Worm (Caenorhabditis elegans) whole organism, early embryonic: ENCODE results near the gene gana-1.

Source experiments
- B0310.2 ChIP-seq: sonication (generic microtip); optimal IDR thresholded peaks from 2 replicates; lab custom pipeline; 2016; ENCODE audit warnings: mild to moderate bottlenecking, missing genetic modification characterization, missing compliant biosample characterization
- F13C5.2 ChIP-seq: sonication (generic microtip); optimal IDR thresholded peaks from 2 replicates; lab custom pipeline; 2017; ENCODE audit warnings: mild to moderate bottlenecking, missing genetic modification characterization, inconsistent platforms, missing compliant biosample characterization
- aly-1 ChIP-seq: sonication (generic microtip); optimal IDR thresholded peaks from 2 replicates; lab custom pipeline; 2016; ENCODE audit warnings: missing genetic modification characterization, missing compliant biosample characterization
- ama-1 ChIP-seq: fragments of 150-350 bp; optimal IDR thresholded peaks from 2 replicates; lab custom pipeline; 2014
- ceh-13 ChIP-seq: fragments of 200-800 bp; sonication (Bioruptor generic); optimal IDR thresholded peaks from 2 replicates; lab custom pipeline; 2018; ENCODE audit warnings: mild to moderate bottlenecking, missing genetic modification characterization, missing compliant biosample characterization
- ceh-36 ChIP-seq: sonication (generic microtip); optimal IDR thresholded peaks from 2 replicates; lab custom pipeline; 2016; ENCODE audit warnings: missing genetic modification characterization, inconsistent platforms, missing compliant biosample characterization
- ets-7 ChIP-seq: sonication (generic microtip); optimal IDR thresholded peaks from 2 replicates; lab custom pipeline; 2016; ENCODE audit warnings: missing genotype, missing genetic modification characterization, missing compliant biosample characterization
- flt-1 ChIP-seq: fragments of 200-800 bp; sonication (Bioruptor generic); IDR thresholded peaks from 2 replicates; pipeline ENCODE4 v1.3.6; 2022; ENCODE audit warnings: missing genetic modification characterization, missing compliant biosample characterization
- hmbx-1 ChIP-seq: sonication (generic microtip); optimal IDR thresholded peaks from 2 replicates; lab custom pipeline; 2016; ENCODE audit warnings: mild to moderate bottlenecking, missing genetic modification characterization, missing compliant biosample characterization
- hmg-4 ChIP-seq: fragments of 200-800 bp; sonication (Bioruptor generic); optimal IDR thresholded peaks from 2 replicates; lab custom pipeline; 2018; ENCODE audit warnings: mild to moderate bottlenecking, missing genetic modification characterization, missing compliant biosample characterization
- hnd-1 ChIP-seq: sonication (generic microtip); optimal IDR thresholded peaks from 2 replicates; lab custom pipeline; 2016; ENCODE audit warnings: missing genetic modification characterization, missing compliant biosample characterization
- pes-1 ChIP-seq: fragments of 200-800 bp; sonication (Bioruptor generic); IDR thresholded peaks from 2 replicates; pipeline ENCODE4 v1.3.6; 2022; ENCODE audit warnings: missing genetic modification reagents, missing genetic modification characterization, missing compliant biosample characterization
- scrt-1 ChIP-seq: fragments of 200-800 bp; sonication (Bioruptor generic); IDR thresholded peaks from 2 replicates; pipeline ENCODE4 v1.3.6; 2022; ENCODE audit warnings: missing genetic modification characterization, missing compliant biosample characterization
- sea-1 ChIP-seq: fragments of 200-800 bp; sonication (Bioruptor generic); conservative IDR thresholded peaks from 2 replicates; pipeline ENCODE4 v1.3.6; 2022; ENCODE audit warnings: missing genetic modification characterization, missing compliant biosample characterization
- tbx-11 ChIP-seq: fragments of 200-800 bp; sonication (Bioruptor generic); IDR thresholded peaks from 2 replicates; pipeline ENCODE4 v1.3.6; 2022; ENCODE audit warnings: missing genetic modification characterization, missing compliant biosample characterization
- tbx-37 ChIP-seq: fragments of 200-800 bp; sonication (Bioruptor generic); conservative IDR thresholded peaks from 2 replicates; pipeline ENCODE4 v1.3.6; 2022; ENCODE audit warnings: missing genetic modification reagents, missing genetic modification characterization, missing compliant biosample characterization
- tra-4 ChIP-seq: sonication (generic microtip); optimal IDR thresholded peaks from 2 replicates; lab custom pipeline; 2017; ENCODE audit warnings: missing genetic modification characterization, missing compliant biosample characterization

gana-1 gene

DNA sequence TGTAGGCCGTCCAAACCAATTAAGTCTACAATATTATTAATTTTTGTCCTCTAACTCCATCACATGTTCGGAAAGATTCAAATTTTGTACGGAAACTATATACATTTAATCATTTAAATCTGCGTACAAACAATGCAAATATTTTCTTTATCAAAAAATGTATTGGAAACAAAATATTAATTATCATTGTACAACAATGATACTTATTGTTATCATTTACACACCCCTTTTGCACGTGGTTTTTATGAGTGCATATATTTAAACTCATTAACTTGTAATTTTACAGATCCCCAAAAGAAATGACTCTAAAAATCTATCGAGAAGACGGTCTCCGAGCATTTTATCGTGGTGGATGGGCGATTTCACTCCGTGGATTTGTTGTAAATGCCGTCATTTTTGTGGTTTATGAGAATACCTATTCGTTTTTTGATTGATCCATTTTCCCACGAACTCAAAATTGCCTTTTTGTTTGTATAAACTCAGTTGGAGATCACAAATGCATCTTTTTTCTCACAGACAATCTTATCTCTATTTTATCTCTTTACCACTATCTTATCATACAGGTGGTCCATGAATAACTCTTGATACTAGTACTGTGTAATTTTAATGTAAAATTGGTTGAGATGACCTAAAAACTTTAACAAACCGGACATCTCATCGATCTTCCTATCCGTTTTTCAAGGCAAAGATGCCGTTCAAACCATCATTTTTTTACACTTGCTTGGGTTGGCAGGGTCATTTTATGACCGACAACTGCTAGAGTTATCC is 983 bp upstream of the gana-1 start:
- TF ChIP-seq scrt-1 (GFP tag; lab: Robert Waterston, UW) (no peak), sea-1 (no peak), tbx-11 (GFP tag; lab: Robert Waterston, UW) (no peak), flt-1 (GFP tag; lab: Robert Waterston, UW) (no peak), aly-1 (tag; lab: Kevin White, UChicago) (no peak), hnd-1 (tag; lab: Kevin White, UChicago) (no peak), ceh-13 (no peak), ceh-36 (tag; lab: Kevin White, UChicago) (no peak), hmbx-1 (no peak), B0310.2 (tag; lab: Kevin White, UChicago) (no peak), tra-4 (tag; lab: Kevin White, UChicago) (no peak), ets-7 (tag; lab: Kevin White, UChicago) (no peak), F13C5.2 (tag; lab: Kevin White, UChicago) (no peak), hmg-4 (GFP tag; lab: Kevin White, UChicago) (no peak), ama-1 (lab: Kevin White, UChicago) (no peak), pes-1 (GFP tag; lab: Robert Waterston, UW) (no peak), tbx-37 (GFP tag; lab: Robert Waterston, UW) (no peak)

ce11 chrV:12088773-12089172 is 1.7 kb downstream of the gana-1 start, which contains the start of gene R07B7.12:
Gene R07B7.12, plus strand, starts transcription at chrV:12089073.
- TF ChIP-seq F13C5.2 (tag; lab: Kevin White, UChicago) = no peak
- TF ChIP-seq hmbx-1 = no peak
- no peak for TF ChIP-seq ceh-13
- no peak for TF ChIP-seq ceh-36 (tag; lab: Kevin White, UChicago)
- no peak for TF ChIP-seq ets-7 (tag; lab: Kevin White, UChicago)
- TF ChIP-seq tra-4 (tag; lab: Kevin White, UChicago) = no peak
- TF ChIP-seq scrt-1 (GFP tag; lab: Robert Waterston, UW) = no peak
- no peak for TF ChIP-seq pes-1 (GFP tag; lab: Robert Waterston, UW)
- no peak for TF ChIP-seq aly-1 (tag; lab: Kevin White, UChicago)
- no peak for TF ChIP-seq tbx-11 (GFP tag; lab: Robert Waterston, UW)
- no peak for TF ChIP-seq hnd-1 (tag; lab: Kevin White, UChicago)

DNA sequence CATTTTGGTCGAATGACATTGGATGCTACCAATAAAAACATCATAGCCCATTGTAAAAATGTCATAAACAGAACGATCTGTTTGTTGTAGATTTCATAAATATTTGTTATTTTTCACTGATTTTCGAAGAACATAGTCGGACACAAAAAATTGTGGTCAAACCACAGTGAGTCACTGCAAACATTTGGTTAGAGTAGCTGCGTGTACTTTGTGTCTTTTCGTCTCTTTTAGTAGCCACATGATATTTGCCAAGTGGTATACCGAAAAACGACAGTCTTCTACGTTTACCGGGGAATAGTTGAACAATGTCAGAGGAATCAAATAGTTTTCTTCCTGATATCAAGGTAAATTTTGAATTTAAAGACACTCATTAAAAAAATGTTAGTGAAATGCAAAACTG is 4.7 kb downstream of the gana-1 start, which contains the start of gene nhr-206:
Gene nhr-206, plus strand, starts transcription at position 248 of the 400 bp plus-strand sequence.
- TF ChIP-seq hmg-4 (GFP tag; lab: Kevin White, UChicago) (no peak), sea-1 (no peak), B0310.2 (tag; lab: Kevin White, UChicago) (no peak), ets-7 (tag; lab: Kevin White, UChicago) (no peak), hnd-1 (tag; lab: Kevin White, UChicago) (no peak), pes-1 (GFP tag; lab: Robert Waterston, UW) (no peak), tbx-11 (GFP tag; lab: Robert Waterston, UW) (no peak), hmbx-1 (no peak), tbx-37 (GFP tag; lab: Robert Waterston, UW) (no peak), tra-4 (tag; lab: Kevin White, UChicago) (no peak), ceh-36 (tag; lab: Kevin White, UChicago) (no peak), scrt-1 (GFP tag; lab: Robert Waterston, UW) (no peak), ama-1 (lab: Kevin White, UChicago) (no peak), F13C5.2 (tag; lab: Kevin White, UChicago) (no peak), flt-1 (GFP tag; lab: Robert Waterston, UW) (no peak), ceh-13 (no peak), aly-1 (tag; lab: Kevin White, UChicago) (no peak)

DNA sequence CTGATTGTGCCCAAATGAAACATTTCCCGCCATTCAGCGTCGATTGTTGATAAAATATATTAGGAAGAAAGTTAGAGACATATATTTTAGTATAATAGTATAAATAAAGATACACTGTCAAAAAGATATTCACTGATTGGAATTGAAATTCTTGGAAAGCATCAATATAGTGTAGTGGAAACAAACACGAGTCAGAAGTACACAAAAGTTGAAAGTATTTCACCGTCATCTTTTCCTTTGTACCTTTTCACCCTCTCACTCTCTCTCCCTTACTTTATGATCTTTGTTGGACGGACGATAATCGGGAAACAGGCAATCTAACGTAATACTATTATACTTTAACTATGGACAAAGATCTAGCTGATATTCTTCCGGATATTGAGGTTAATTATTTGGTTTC is 7.0 kb downstream of the gana-1 start, which contains the start of gene nhr-208:
Gene nhr-208, plus strand, starts transcription at position 288 of the 400 bp plus-strand sequence.
- TF ChIP-seq hmg-4 (GFP tag; lab: Kevin White, UChicago) (no peak), scrt-1 (GFP tag; lab: Robert Waterston, UW) (no peak), flt-1 (GFP tag; lab: Robert Waterston, UW) (no peak), F13C5.2 (tag; lab: Kevin White, UChicago) (no peak), ceh-13 (no peak), ceh-36 (tag; lab: Kevin White, UChicago) (no peak), sea-1 (no peak), tbx-37 (GFP tag; lab: Robert Waterston, UW) (no peak), B0310.2 (tag; lab: Kevin White, UChicago) (no peak), aly-1 (tag; lab: Kevin White, UChicago) (no peak), tbx-11 (GFP tag; lab: Robert Waterston, UW) (no peak), ets-7 (tag; lab: Kevin White, UChicago) (no peak)

ce11 chrV:12095865-12096264 is 8.8 kb downstream of the gana-1 start, which contains the start of gene nhr-207:
Gene nhr-207, plus strand, starts transcription at chrV:12096146.
- no peak for TF ChIP-seq F13C5.2 (tag; lab: Kevin White, UChicago)
- no peak for TF ChIP-seq scrt-1 (GFP tag; lab: Robert Waterston, UW)
- TF ChIP-seq B0310.2 (tag; lab: Kevin White, UChicago) = no peak
- TF ChIP-seq flt-1 (GFP tag; lab: Robert Waterston, UW) = no peak
- TF ChIP-seq ceh-36 (tag; lab: Kevin White, UChicago) = no peak
- no peak for TF ChIP-seq ets-7 (tag; lab: Kevin White, UChicago)
- TF ChIP-seq tbx-11 (GFP tag; lab: Robert Waterston, UW) = no peak
- no peak for TF ChIP-seq aly-1 (tag; lab: Kevin White, UChicago)
- TF ChIP-seq hmg-4 (GFP tag; lab: Kevin White, UChicago) = no peak
- no peak for TF ChIP-seq hnd-1 (tag; lab: Kevin White, UChicago)
- TF ChIP-seq sea-1 = no peak
- TF ChIP-seq ceh-13 = no peak
- no peak for TF ChIP-seq hmbx-1
- no peak for TF ChIP-seq tbx-37 (GFP tag; lab: Robert Waterston, UW)
- TF ChIP-seq ama-1 (lab: Kevin White, UChicago) = no peak
- no peak for TF ChIP-seq pes-1 (GFP tag; lab: Robert Waterston, UW)
- TF ChIP-seq tra-4 (tag; lab: Kevin White, UChicago) = no peak

DNA sequence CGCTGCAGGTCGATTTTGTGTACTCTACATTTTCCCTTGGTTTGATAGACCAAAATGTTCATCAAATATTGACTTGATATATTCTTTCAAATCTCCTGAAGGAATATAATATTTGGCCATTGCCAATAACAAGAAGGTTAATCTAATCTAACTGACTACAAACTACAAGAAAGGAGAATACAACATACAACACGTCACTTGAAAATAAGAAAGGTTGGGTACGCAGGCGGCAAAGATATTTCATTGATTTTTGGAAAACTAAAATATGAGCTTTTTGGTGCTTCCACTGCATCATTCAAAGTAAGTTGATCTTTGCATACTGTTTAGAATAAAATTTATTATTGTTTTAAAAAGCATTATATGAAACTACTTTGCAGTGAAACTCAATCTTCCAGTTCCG is 11.1 kb downstream of the gana-1 start, which contains the start of gene nhr-209:
Gene nhr-209, plus strand, starts transcription at position 27 of the 400 bp plus-strand sequence.
- TF ChIP-seq tbx-11 (GFP tag; lab: Robert Waterston, UW) = no peak
- TF ChIP-seq tbx-37 (GFP tag; lab: Robert Waterston, UW) = no peak
- no peak for TF ChIP-seq tra-4 (tag; lab: Kevin White, UChicago)
- TF ChIP-seq sea-1 = no peak
- no peak for TF ChIP-seq ceh-36 (tag; lab: Kevin White, UChicago)
- TF ChIP-seq ceh-13 = no peak
- no peak for TF ChIP-seq pes-1 (GFP tag; lab: Robert Waterston, UW)
- no peak for TF ChIP-seq ama-1 (lab: Kevin White, UChicago)
- no peak for TF ChIP-seq flt-1 (GFP tag; lab: Robert Waterston, UW)
- TF ChIP-seq F13C5.2 (tag; lab: Kevin White, UChicago) = no peak
- TF ChIP-seq B0310.2 (tag; lab: Kevin White, UChicago) = no peak
- TF ChIP-seq ets-7 (tag; lab: Kevin White, UChicago) = no peak
- TF ChIP-seq aly-1 (tag; lab: Kevin White, UChicago) = no peak
